Worm (Caenorhabditis elegans) whole organism, midembryonic: Measurements from ENCODE around the gene trx-5.

Experiments
- cog-1 ChIP-seq: sonication (generic microtip); optimal IDR thresholded peaks from 2 replicates; lab custom pipeline; 2016; ENCODE audit warnings: missing genetic modification characterization, missing compliant biosample characterization
- flt-1 ChIP-seq: fragments of 200-800 bp; sonication (Bioruptor generic); IDR thresholded peaks from 2 replicates; pipeline ENCODE4 v1.3.6; 2022; ENCODE audit warnings: missing genetic modification characterization, missing compliant biosample characterization
- med-1 ChIP-seq: sonication (generic microtip); optimal IDR thresholded peaks from 2 replicates; lab custom pipeline; 2017; ENCODE audit warnings: missing genetic modification characterization, mild to moderate bottlenecking, missing compliant biosample characterization, antibody characterized with exemption, missing genetic modification reagents; ENCODE audit not compliant: insufficient read depth
- ref-1 ChIP-seq: fragments of 200-800 bp; sonication (Bioruptor generic); conservative IDR thresholded peaks from 2 replicates; pipeline ENCODE4 v1.3.6; 2022; ENCODE audit warnings: missing genetic modification reagents, missing genetic modification characterization, missing compliant biosample characterization
- ztf-29 ChIP-seq: fragments of 200-800 bp; sonication (Bioruptor generic); IDR thresholded peaks from 2 replicates; pipeline ENCODE4 v1.3.6; 2022; ENCODE audit warnings: missing genetic modification reagents, missing genetic modification characterization, missing compliant biosample characterization

- TF ChIP-seq cog-1 (tag; lab: Kevin White, UChicago) (no peak), flt-1 (GFP tag; lab: Robert Waterston, UW) (no peak), med-1 (GFP tag; lab: Kevin White, UChicago) (no peak), ztf-29 (GFP tag; lab: Robert Waterston, UW) (no peak), ref-1 (GFP tag; lab: Robert Waterston, UW) (no peak)
Observed at ce11 chrV:1550697-1551096, 16.5 kb upstream of the trx-5 start.
